Worm (Caenorhabditis elegans): ENCODE measurements around the gene sra-1.

Gene sra-1

ce11 chrII:9532011-9532410 is 10.5 kb upstream of the sra-1 start, which contains the start of gene sra-9:
Gene sra-9, plus strand, starts transcription at chrII:9532311.
- TF ChIP-seq ceh-30 (tag; optimal IDR thresholded peaks at IDR 0.05) (no peak), pha-2 (tag; optimal IDR thresholded peaks at IDR 0.05) (no peak), tbx-7 (tag; optimal IDR thresholded peaks at IDR 0.05) (no peak), K02D7.2 (tag; optimal IDR thresholded peaks at IDR 0.05) (no peak), hlh-15 (tag; optimal IDR thresholded peaks at IDR 0.05) (no peak), mec-3 (tag; optimal IDR thresholded peaks at IDR 0.05; ENCODE audit: borderline replicate concordance) (no peak), hlh-30 (tag; optimal IDR thresholded peaks at IDR 0.05; ENCODE audit: insufficient read depth) (no peak), gmeb-2 (tag; optimal IDR thresholded peaks at IDR 0.05) (no peak), elt-2 (tag; optimal IDR thresholded peaks at IDR 0.05) (no peak)

- no peak for TF ChIP-seq hlh-8 (tag; optimal IDR thresholded peaks at IDR 0.05)
- TF ChIP-seq fkh-10 (GFP tag; optimal IDR thresholded peaks at IDR 0.05), result no peak
- TF ChIP-seq ceh-45 (GFP tag; IDR thresholded peaks at IDR 0.05), result no peak
- no peak for TF ChIP-seq elt-2 (tag; optimal IDR thresholded peaks at IDR 0.05)
- TF ChIP-seq ets-4 (tag; optimal IDR thresholded peaks at IDR 0.05), result no peak
- no peak for TF ChIP-seq dve-1 (tag; optimal IDR thresholded peaks at IDR 0.05)
- TF ChIP-seq mec-3 (tag; optimal IDR thresholded peaks at IDR 0.05; ENCODE audit: borderline replicate concordance), result no peak
- no peak for TF ChIP-seq ztf-16 (tag; optimal IDR thresholded peaks at IDR 0.05)
- no peak for TF ChIP-seq sox-4 (tag; optimal IDR thresholded peaks at IDR 0.05)
- no peak for TF ChIP-seq nhr-232 (tag; optimal IDR thresholded peaks at IDR 0.05)
- TF ChIP-seq F13H6.1 (tag; optimal IDR thresholded peaks at IDR 0.05), result no peak
- TF ChIP-seq pha-2 (tag; optimal IDR thresholded peaks at IDR 0.05), result no peak
These were observed 7.0 kb upstream of the sra-1 start, which contains the start of gene sra-2 for ce11 chrII:9528480-9528879. Gene sra-2, plus strand, starts transcription at chrII:9528780.

ce11 chrII:9523539-9524224 is 2.2 kb upstream of the sra-1 start, which contains the start of gene mex-6:
Gene mex-6, plus strand, starts transcription at chrII:9524174.
- no peak for TF ChIP-seq ceh-45 (GFP tag; IDR thresholded peaks at IDR 0.05)
- TF ChIP-seq ttx-3 (tag; optimal IDR thresholded peaks at IDR 0.05), result no peak
- no peak for TF ChIP-seq unc-55 (GFP tag; optimal IDR thresholded peaks at IDR 0.05)
- no peak for TF ChIP-seq lim-6 (tag; optimal IDR thresholded peaks at IDR 0.05)
- TF ChIP-seq sox-4 (tag; optimal IDR thresholded peaks at IDR 0.05), result no peak
- TF ChIP-seq fax-1 (tag; optimal IDR thresholded peaks at IDR 0.05), result no peak
- no peak for TF ChIP-seq K02D7.2 (tag; optimal IDR thresholded peaks at IDR 0.05)
- no peak for TF ChIP-seq lin-11 (tag; optimal IDR thresholded peaks at IDR 0.05)
- TF ChIP-seq hlh-30 (tag; optimal IDR thresholded peaks at IDR 0.05; ENCODE audit: insufficient read depth), result no peak

ce11 chrII:9522986-9523385 is 1.5 kb upstream of the sra-1 start, which contains the start of gene AH6.17:
Gene AH6.17, plus strand, starts transcription at chrII:9523170.
- TF ChIP-seq gmeb-2 (tag; optimal IDR thresholded peaks at IDR 0.05) (no peak), T23F11.4 (GFP tag; optimal IDR thresholded peaks at IDR 0.05) (no peak), tbx-2 (tag; optimal IDR thresholded peaks at IDR 0.05) (no peak), ama-1 (optimal IDR thresholded peaks at IDR 0.05) (no peak), elt-2 (tag; optimal IDR thresholded peaks at IDR 0.05) (no peak), pag-3 (tag; optimal IDR thresholded peaks at IDR 0.05; ENCODE audit: borderline replicate concordance) (no peak), Y22D7AL.16 (tag; optimal IDR thresholded peaks at IDR 0.05) (no peak), unc-3 (GFP tag; conservative IDR thresholded peaks at IDR 0.05) (no peak), unc-3 (tag; optimal IDR thresholded peaks at IDR 0.05) (no peak), ceh-2 (tag; optimal IDR thresholded peaks at IDR 0.05) (no peak), pqm-1 (tag; optimal IDR thresholded peaks at IDR 0.05) (no peak), unc-86 (tag; optimal IDR thresholded peaks at IDR 0.05) (no peak), ceh-9 (tag; optimal IDR thresholded peaks at IDR 0.05) (no peak)

- TF ChIP-seq K02D7.2 (tag; optimal IDR thresholded peaks at IDR 0.05) (no peak), fkh-6 (tag; optimal IDR thresholded peaks at IDR 0.05) (no peak), K09A11.1 (tag; optimal IDR thresholded peaks at IDR 0.05; ENCODE audit: insufficient read depth) (no peak), lin-11 (tag; optimal IDR thresholded peaks at IDR 0.05) (no peak)
These were observed 2.7 kb downstream of the sra-1 start, which contains the start of the genes sfxn-1.1 and AH6.3 for ce11 chrII:9518781-9519180. Gene sfxn-1.1, minus strand, starts transcription at chrII:9518881. Gene AH6.3, plus strand, starts transcription at chrII:9519055.
